Worm (Caenorhabditis elegans) whole organism, L2 larva: ENCODE data around the gene pept-2.

Source experiments
- aly-2 ChIP-seq: fragments of 150-350 bp; optimal IDR thresholded peaks from 2 replicates; lab custom pipeline; 2014; ENCODE audit warnings: missing biosample characterization, missing genetic modification characterization
- blmp-1 ChIP-seq: sonication (generic microtip); optimal IDR thresholded peaks from 2 replicates; lab custom pipeline; 2017; ENCODE audit warnings: missing genetic modification characterization, mild to moderate bottlenecking, missing compliant biosample characterization, antibody characterized with exemption, moderate library complexity; ENCODE audit not compliant: insufficient read depth
- ceh-82 ChIP-seq: fragments of 150-350 bp; optimal IDR thresholded peaks from 2 replicates; lab custom pipeline; 2014; ENCODE audit warnings: missing biosample characterization, missing genetic modification characterization
- dmd-4 ChIP-seq: sonication (generic microtip); optimal IDR thresholded peaks from 2 replicates; lab custom pipeline; 2017; ENCODE audit warnings: missing biosample characterization, missing genetic modification characterization
- elt-1 ChIP-seq: fragments of 150-350 bp; optimal IDR thresholded peaks from 2 replicates; lab custom pipeline; 2014; ENCODE audit warnings: missing biosample characterization, missing genetic modification characterization
- gmeb-1 ChIP-seq: fragments of 150-350 bp; optimal IDR thresholded peaks from 2 replicates; lab custom pipeline; 2014; ENCODE audit warnings: missing biosample characterization, missing genetic modification characterization
- lin-11 ChIP-seq: fragments of 150-350 bp; sonication (generic microtip); optimal IDR thresholded peaks from 2 replicates; lab custom pipeline; 2014; ENCODE audit warnings: missing biosample characterization, missing genetic modification characterization, inconsistent platforms, mixed read lengths
- mdl-1 ChIP-seq, 2 experiments: fragments of 150-350 bp in 1 of 2; sonication (generic microtip) in 1 of 2; optimal IDR thresholded peaks; 2 replicates each; lab custom pipeline; 2017; ENCODE audit warnings: missing biosample characterization in 2 of 2, missing genetic modification characterization in 2 of 2
- nhr-11 ChIP-seq: fragments of 150-350 bp; optimal IDR thresholded peaks from 2 replicates; lab custom pipeline; 2014; ENCODE audit warnings: missing biosample characterization, missing genetic modification characterization
- nhr-237 ChIP-seq: fragments of 150-350 bp; optimal IDR thresholded peaks from 2 replicates; lab custom pipeline; 2014; ENCODE audit warnings: missing biosample characterization, missing genetic modification characterization
- skn-1 ChIP-seq: sonication (generic microtip); optimal IDR thresholded peaks from 2 replicates; lab custom pipeline; 2017; ENCODE audit warnings: missing biosample characterization, missing genetic modification characterization
- zag-1 ChIP-seq: fragments of 150-350 bp; optimal IDR thresholded peaks from 2 replicates; lab custom pipeline; 2014; ENCODE audit warnings: missing biosample characterization, missing genetic modification characterization
- ztf-11 ChIP-seq: sonication (generic microtip); optimal IDR thresholded peaks from 2 replicates; lab custom pipeline; 2017; ENCODE audit warnings: missing biosample characterization, missing genetic modification characterization

DNA sequence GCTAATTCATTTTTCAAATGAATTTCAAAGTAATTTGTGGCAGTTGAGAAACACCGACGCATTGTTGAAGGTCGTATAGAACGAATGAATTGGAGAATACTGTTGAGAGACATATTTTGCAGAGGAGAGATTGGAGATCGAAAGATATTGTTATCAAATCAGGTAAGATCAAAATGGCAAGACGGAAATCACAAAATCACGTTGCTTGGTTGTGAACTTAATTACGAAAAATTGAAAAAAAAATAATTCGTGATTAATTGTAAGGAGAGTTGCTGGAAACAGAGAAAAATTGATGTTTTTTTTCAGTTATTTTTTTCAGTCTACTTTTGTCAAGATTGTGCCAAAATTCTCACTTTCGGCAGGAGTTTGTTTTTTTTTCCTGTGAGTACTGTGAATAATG lies 40.4 kb upstream of the pept-2 start, which contains the start of gene T25B9.1:
- TF ChIP-seq lin-11 (tag; lab: Kevin White, UChicago) (no peak), skn-1 (tag; lab: Kevin White, UChicago) (no peak), nhr-237 (no peak), elt-1 (tag; lab: Kevin White, UChicago) (no peak), nhr-11 (tag; lab: Kevin White, UChicago) (no peak), blmp-1 (tag; lab: Kevin White, UChicago) (no peak), zag-1 (tag; lab: Kevin White, UChicago) (no peak), gmeb-1 (no peak), ztf-11 (tag; lab: Kevin White, UChicago) (no peak), dmd-4 (tag; lab: Kevin White, UChicago) (no peak), ceh-82 (no peak), mdl-1 (tag; optimal IDR thresholded peaks at IDR 0.05; lab: Kevin White, UChicago) (no peak), aly-2 (tag; lab: Kevin White, UChicago) (no peak)
